Worm (Caenorhabditis elegans) whole organism, L2 larva: ENCODE results near the gene F59G1.8.
A peak's percentile ranks its signal among the peaks of the same experiment; 100 is the strongest.

Source experiments
- C34F6.9 ChIP-seq: fragments of 150-350 bp; optimal IDR thresholded peaks from 2 replicates; lab custom pipeline; 2014; ENCODE audit warnings: missing biosample characterization, missing genetic modification characterization
- F13H6.1 ChIP-seq: sonication (generic microtip); optimal IDR thresholded peaks from 2 replicates; lab custom pipeline; 2016; ENCODE audit warnings: missing genetic modification characterization, missing compliant biosample characterization
- R02D3.7 ChIP-seq: fragments of 150-350 bp; optimal IDR thresholded peaks from 2 replicates; lab custom pipeline; 2014; ENCODE audit warnings: missing biosample characterization, missing genetic modification characterization
- Y55F3AM.14 ChIP-seq: fragments of 200-800 bp; sonication (Bioruptor generic); optimal IDR thresholded peaks from 2 replicates; lab custom pipeline; 2018; ENCODE audit warnings: mild to moderate bottlenecking, missing genetic modification characterization, missing compliant biosample characterization
- alr-1 ChIP-seq: fragments of 150-350 bp; optimal IDR thresholded peaks from 2 replicates; lab custom pipeline; 2014; ENCODE audit warnings: missing biosample characterization, missing genetic modification characterization
- aly-2 ChIP-seq: fragments of 150-350 bp; optimal IDR thresholded peaks from 2 replicates; lab custom pipeline; 2014; ENCODE audit warnings: missing biosample characterization, missing genetic modification characterization
- ama-1 ChIP-seq: fragments of 150-350 bp; optimal IDR thresholded peaks from 2 replicates; lab custom pipeline; 2018; ENCODE audit warnings: inconsistent platforms
- blmp-1 ChIP-seq: sonication (generic microtip); optimal IDR thresholded peaks from 2 replicates; lab custom pipeline; 2017; ENCODE audit warnings: missing genetic modification characterization, mild to moderate bottlenecking, missing compliant biosample characterization, antibody characterized with exemption, moderate library complexity; ENCODE audit not compliant: insufficient read depth
- ceh-16 ChIP-seq: fragments of 150-350 bp; optimal IDR thresholded peaks from 2 replicates; lab custom pipeline; 2014; ENCODE audit warnings: missing biosample characterization, missing genetic modification characterization
- ceh-82 ChIP-seq: fragments of 150-350 bp; optimal IDR thresholded peaks from 2 replicates; lab custom pipeline; 2014; ENCODE audit warnings: missing biosample characterization, missing genetic modification characterization
- crh-2 ChIP-seq: sonication (generic microtip); optimal IDR thresholded peaks from 2 replicates; lab custom pipeline; 2017; ENCODE audit warnings: missing biosample characterization, missing genetic modification characterization
- dmd-4 ChIP-seq: sonication (generic microtip); optimal IDR thresholded peaks from 2 replicates; lab custom pipeline; 2017; ENCODE audit warnings: missing biosample characterization, missing genetic modification characterization
- egl-27 ChIP-seq: sonication (generic microtip); optimal IDR thresholded peaks from 3 replicates; lab custom pipeline; 2017; ENCODE audit warnings: missing biosample characterization, missing genetic modification reagents, missing genetic modification characterization
- elt-1 ChIP-seq: fragments of 150-350 bp; optimal IDR thresholded peaks from 2 replicates; lab custom pipeline; 2014; ENCODE audit warnings: missing biosample characterization, missing genetic modification characterization
- elt-3 ChIP-seq: sonication (generic microtip); optimal IDR thresholded peaks from 2 replicates; lab custom pipeline; 2017; ENCODE audit warnings: missing biosample characterization, missing genetic modification characterization
- fos-1 ChIP-seq: fragments of 150-350 bp; optimal IDR thresholded peaks from 2 replicates; lab custom pipeline; 2014; ENCODE audit warnings: missing biosample characterization, missing genetic modification characterization
- gmeb-1 ChIP-seq: fragments of 150-350 bp; optimal IDR thresholded peaks from 2 replicates; lab custom pipeline; 2014; ENCODE audit warnings: missing biosample characterization, missing genetic modification characterization
- lin-11 ChIP-seq: fragments of 150-350 bp; sonication (generic microtip); optimal IDR thresholded peaks from 2 replicates; lab custom pipeline; 2014; ENCODE audit warnings: missing biosample characterization, missing genetic modification characterization, inconsistent platforms, mixed read lengths
- lin-13 ChIP-seq: fragments of 150-350 bp; optimal IDR thresholded peaks from 2 replicates; lab custom pipeline; 2014; ENCODE audit warnings: missing biosample characterization, missing genetic modification reagents, missing genetic modification characterization
- lin-39 ChIP-seq: fragments of 150-350 bp; optimal IDR thresholded peaks from 2 replicates; lab custom pipeline; 2014; ENCODE audit warnings: missing biosample characterization, missing genetic modification reagents, missing genetic modification characterization
- lsy-2 ChIP-seq, 2 experiments: fragments of 150-350 bp in 1 of 2; sonication (generic microtip) in 1 of 2; optimal IDR thresholded peaks; 2 replicates each; lab custom pipeline; 2014 to 2017; ENCODE audit warnings: missing biosample characterization in 2 of 2, missing genetic modification characterization in 2 of 2
- mab-5 ChIP-seq: fragments of 150-350 bp; optimal IDR thresholded peaks from 2 replicates; lab custom pipeline; 2014; ENCODE audit warnings: missing biosample characterization, missing genetic modification characterization
- mbf-1 ChIP-seq: sonication (generic microtip); optimal IDR thresholded peaks from 2 replicates; lab custom pipeline; 2017; ENCODE audit warnings: missing biosample characterization, missing genetic modification characterization
- mdl-1 ChIP-seq, 2 experiments: fragments of 150-350 bp in 1 of 2; sonication (generic microtip) in 1 of 2; optimal IDR thresholded peaks; 2 replicates each; lab custom pipeline; 2017; ENCODE audit warnings: missing biosample characterization in 2 of 2, missing genetic modification characterization in 2 of 2
- nhr-10 ChIP-seq: sonication (generic microtip); optimal IDR thresholded peaks from 2 replicates; lab custom pipeline; 2017; ENCODE audit warnings: missing biosample characterization, missing genetic modification characterization
- nhr-11 ChIP-seq: fragments of 150-350 bp; optimal IDR thresholded peaks from 2 replicates; lab custom pipeline; 2014; ENCODE audit warnings: missing biosample characterization, missing genetic modification characterization
- nhr-12 ChIP-seq: fragments of 150-350 bp; optimal IDR thresholded peaks from 2 replicates; lab custom pipeline; 2014; ENCODE audit warnings: missing biosample characterization, missing genetic modification characterization
- nhr-129 ChIP-seq: fragments of 150-350 bp; optimal IDR thresholded peaks from 2 replicates; lab custom pipeline; 2014; ENCODE audit warnings: missing biosample characterization, missing genetic modification characterization
- nhr-21 ChIP-seq: fragments of 150-350 bp; optimal IDR thresholded peaks from 2 replicates; lab custom pipeline; 2014; ENCODE audit warnings: missing biosample characterization, missing genetic modification characterization
- nhr-237 ChIP-seq: fragments of 150-350 bp; optimal IDR thresholded peaks from 2 replicates; lab custom pipeline; 2014; ENCODE audit warnings: missing biosample characterization, missing genetic modification characterization
- nhr-25 ChIP-seq: fragments of 150-350 bp; sonication (generic microtip); optimal IDR thresholded peaks from 3 replicates; lab custom pipeline; 2014; ENCODE audit warnings: missing biosample characterization, missing genetic modification characterization
- nhr-6 ChIP-seq: fragments of 150-350 bp; optimal IDR thresholded peaks from 2 replicates; lab custom pipeline; 2014; ENCODE audit warnings: missing biosample characterization, missing genetic modification characterization
- nhr-77 ChIP-seq: fragments of 150-350 bp; optimal IDR thresholded peaks from 2 replicates; lab custom pipeline; 2014; ENCODE audit warnings: missing biosample characterization, missing genetic modification characterization
- peb-1 ChIP-seq: fragments of 150-350 bp; optimal IDR thresholded peaks from 2 replicates; lab custom pipeline; 2014; ENCODE audit warnings: missing biosample characterization, missing genetic modification characterization
- sem-4 ChIP-seq: fragments of 150-350 bp; optimal IDR thresholded peaks from 2 replicates; lab custom pipeline; 2014; ENCODE audit warnings: missing biosample characterization, missing genetic modification reagents, missing genetic modification characterization
- skn-1 ChIP-seq: sonication (generic microtip); optimal IDR thresholded peaks from 2 replicates; lab custom pipeline; 2017; ENCODE audit warnings: missing biosample characterization, missing genetic modification characterization
- sma-3 ChIP-seq: sonication (generic microtip); optimal IDR thresholded peaks from 2 replicates; lab custom pipeline; 2016; ENCODE audit warnings: missing genetic modification reagents, missing genetic modification characterization, missing compliant biosample characterization
- sma-9 ChIP-seq, 2 experiments: fragments of 150-350 bp in 1 of 2; sonication (generic microtip) in 1 of 2; optimal IDR thresholded peaks; 2 replicates each; lab custom pipeline; 2014 to 2016; ENCODE audit warnings: missing genetic modification characterization in 2 of 2, mild to moderate bottlenecking in 1 of 2, missing biosample characterization in 1 of 2, missing compliant biosample characterization in 1 of 2, missing genetic modification reagents in 1 of 2, moderate library complexity in 1 of 2
- snpc-4 ChIP-seq: fragments of 150-350 bp; optimal IDR thresholded peaks from 2 replicates; lab custom pipeline; 2014; ENCODE audit warnings: missing biosample characterization, missing genetic modification characterization
- unc-55 ChIP-seq: fragments of 150-350 bp; sonication (generic microtip); optimal IDR thresholded peaks from 3 replicates; lab custom pipeline; 2014; ENCODE audit warnings: missing biosample characterization, missing genetic modification reagents, missing genetic modification characterization
- unc-62 ChIP-seq: fragments of 150-350 bp; optimal IDR thresholded peaks from 2 replicates; lab custom pipeline; 2014; ENCODE audit warnings: missing biosample characterization, missing genetic modification reagents, missing genetic modification characterization
- zag-1 ChIP-seq: fragments of 150-350 bp; optimal IDR thresholded peaks from 2 replicates; lab custom pipeline; 2014; ENCODE audit warnings: missing biosample characterization, missing genetic modification characterization
- ztf-1 ChIP-seq: fragments of 200-800 bp; sonication (Bioruptor generic); conservative IDR thresholded peaks from 2 replicates; pipeline ENCODE4 v1.3.6; 2022; ENCODE audit warnings: missing genetic modification characterization, missing compliant biosample characterization
- ztf-4 ChIP-seq: fragments of 150-350 bp; optimal IDR thresholded peaks from 2 replicates; lab custom pipeline; 2014; ENCODE audit warnings: missing biosample characterization, missing genetic modification characterization

The F59G1.8 gene

DNA sequence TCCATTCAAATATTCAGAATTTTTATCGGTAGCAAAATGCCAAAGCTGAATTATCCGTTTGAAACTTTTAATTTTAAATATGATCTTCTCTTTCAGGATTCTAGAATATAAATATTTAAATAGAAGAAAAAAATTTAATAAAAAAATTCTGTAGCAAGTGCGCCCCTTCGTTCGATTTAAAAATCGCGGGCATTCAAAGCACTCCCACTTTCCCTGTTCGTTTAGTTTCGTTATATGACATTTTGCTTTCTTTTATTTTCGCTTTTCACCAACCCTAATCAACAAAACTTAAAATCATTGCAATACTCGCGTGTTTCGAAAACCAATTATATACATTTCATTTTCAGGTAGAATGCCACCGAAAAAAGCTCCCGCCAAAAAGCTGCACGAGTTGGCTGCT is 15.3 kb downstream of the F59G1.8 start, which contains the start of gene vrk-1:
vrk-1 (plus strand) TSS at position 348 of the 400 bp plus-strand sequence.
- TF ChIP-seq unc-62 (GFP tag; lab: Kevin White, UChicago) = no peak
- TF ChIP-seq blmp-1 (tag; lab: Kevin White, UChicago) = no peak
- no peak for TF ChIP-seq zag-1 (tag; lab: Kevin White, UChicago)
- TF ChIP-seq ceh-82 (tag; lab: Kevin White, UChicago) = no peak
- no peak for TF ChIP-seq elt-1 (tag; lab: Kevin White, UChicago)
- no peak for TF ChIP-seq ama-1 (lab: Kevin White, UChicago)
- no peak for TF ChIP-seq C34F6.9 (tag; lab: Kevin White, UChicago)
- no peak for TF ChIP-seq nhr-12 (tag; lab: Kevin White, UChicago)
- TF ChIP-seq peb-1 = no peak
- no peak for TF ChIP-seq F13H6.1 (tag; lab: Kevin White, UChicago)

ce11 chrII:5928502-5928901 is 22.1 kb downstream of the F59G1.8 start, which contains the start of gene egl-44:
TSS of gene egl-44 (plus strand) at chrII:5928802.
- no peak for TF ChIP-seq nhr-237 (tag; lab: Kevin White, UChicago)
- TF ChIP-seq gmeb-1 (tag; lab: Kevin White, UChicago) = no peak

DNA sequence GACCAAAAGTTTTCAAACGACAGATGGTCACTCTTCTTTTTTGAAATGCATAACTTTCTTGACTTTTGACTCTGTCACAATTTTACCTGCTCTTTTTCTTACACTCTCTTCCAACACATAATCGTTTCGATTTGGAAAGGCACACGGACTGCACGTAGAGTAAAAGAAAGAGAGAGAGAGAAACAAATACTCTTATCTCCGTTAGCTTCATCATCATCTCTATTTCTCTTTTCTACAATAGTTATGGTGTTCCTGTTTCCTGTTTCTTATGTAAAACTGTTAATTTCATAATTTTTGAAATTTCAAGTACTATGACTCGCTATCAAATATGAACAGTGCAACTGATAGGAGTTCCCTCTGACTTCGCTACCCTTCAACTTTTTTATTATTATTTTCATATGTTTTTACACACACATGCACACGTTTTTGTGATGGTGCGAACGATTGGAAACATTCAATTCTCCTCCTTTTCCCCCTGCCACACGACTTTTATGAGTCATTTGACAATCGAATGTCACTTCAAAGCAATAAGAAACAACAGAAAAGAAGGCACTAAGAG is 23.8 kb downstream of the F59G1.8 start:
- TF ChIP-seq ztf-1 (GFP tag; lab: Robert Waterston, UW) (no peak), unc-55 (GFP tag; lab: Kevin White, UChicago) (no peak), nhr-12 (tag; lab: Kevin White, UChicago) (no peak), nhr-237 (tag; lab: Kevin White, UChicago) (no peak), nhr-129 (tag; lab: Kevin White, UChicago) (peak; percentile 44), lin-11 (no peak), mbf-1 (tag; lab: Kevin White, UChicago) (no peak), elt-1 (tag; lab: Kevin White, UChicago) (no peak), mdl-1 (tag; optimal IDR thresholded peaks at IDR 0.05; lab: Kevin White, UChicago) (no peak), nhr-25 (no peak), crh-2 (peak; percentile 63), R02D3.7 (tag; lab: Kevin White, UChicago) (no peak), nhr-10 (tag; lab: Kevin White, UChicago) (no peak), skn-1 (peak; percentile 81), sma-3 (GFP tag; lab: Kevin White, UChicago) (no peak), sem-4 (tag; lab: Kevin White, UChicago) (no peak), elt-3 (tag; lab: Kevin White, UChicago) (no peak), dmd-4 (tag; lab: Kevin White, UChicago) (no peak), ceh-16 (tag; lab: Kevin White, UChicago) (no peak), fos-1 (tag; lab: Kevin White, UChicago) (peak; percentile 99), unc-62 (GFP tag; lab: Kevin White, UChicago) (no peak), blmp-1 (tag; lab: Kevin White, UChicago) (no peak), nhr-6 (no peak), alr-1 (no peak), ztf-4 (tag; lab: Kevin White, UChicago) (no peak), gmeb-1 (tag; lab: Kevin White, UChicago) (no peak), lsy-2 (tag; optimal IDR thresholded peaks at IDR 0.05; lab: Kevin White, UChicago) (peak in 1 of 2 experiments; percentile 8), peb-1 (no peak), zag-1 (tag; lab: Kevin White, UChicago) (no peak), aly-2 (tag; lab: Kevin White, UChicago) (no peak), sma-9 (GFP tag; optimal IDR thresholded peaks at IDR 0.05; lab: Kevin White, UChicago) (peak; percentile 46), sma-9 (tag; optimal IDR thresholded peaks at IDR 0.05; lab: Kevin White, UChicago) (no peak), egl-27 (tag; lab: Kevin White, UChicago) (no peak), nhr-21 (no peak), snpc-4 (tag; lab: Kevin White, UChicago) (no peak), lin-13 (GFP tag; lab: Kevin White, UChicago) (no peak), nhr-11 (tag; lab: Kevin White, UChicago) (no peak), ama-1 (lab: Kevin White, UChicago) (no peak), F13H6.1 (tag; lab: Kevin White, UChicago) (no peak), mab-5 (tag; lab: Kevin White, UChicago) (no peak), ceh-82 (tag; lab: Kevin White, UChicago) (no peak), nhr-77 (tag; lab: Kevin White, UChicago) (no peak), Y55F3AM.14 (GFP tag; lab: Kevin White, UChicago) (no peak), lin-39 (no peak)
